Fruit fly (Drosophila melanogaster) S2 (cell line): Measurements from ENCODE around the gene CG43844.

Experiments used
- CG8478 ChIP-seq: fragments of >200 bp; optimal IDR thresholded peaks from 2 replicates; lab custom pipeline; 2018
- CTCF ChIP-seq, 2 experiments: fragments of >200 bp; optimal IDR thresholded peaks; 2 replicates each; lab custom pipeline; 2018

DNA sequence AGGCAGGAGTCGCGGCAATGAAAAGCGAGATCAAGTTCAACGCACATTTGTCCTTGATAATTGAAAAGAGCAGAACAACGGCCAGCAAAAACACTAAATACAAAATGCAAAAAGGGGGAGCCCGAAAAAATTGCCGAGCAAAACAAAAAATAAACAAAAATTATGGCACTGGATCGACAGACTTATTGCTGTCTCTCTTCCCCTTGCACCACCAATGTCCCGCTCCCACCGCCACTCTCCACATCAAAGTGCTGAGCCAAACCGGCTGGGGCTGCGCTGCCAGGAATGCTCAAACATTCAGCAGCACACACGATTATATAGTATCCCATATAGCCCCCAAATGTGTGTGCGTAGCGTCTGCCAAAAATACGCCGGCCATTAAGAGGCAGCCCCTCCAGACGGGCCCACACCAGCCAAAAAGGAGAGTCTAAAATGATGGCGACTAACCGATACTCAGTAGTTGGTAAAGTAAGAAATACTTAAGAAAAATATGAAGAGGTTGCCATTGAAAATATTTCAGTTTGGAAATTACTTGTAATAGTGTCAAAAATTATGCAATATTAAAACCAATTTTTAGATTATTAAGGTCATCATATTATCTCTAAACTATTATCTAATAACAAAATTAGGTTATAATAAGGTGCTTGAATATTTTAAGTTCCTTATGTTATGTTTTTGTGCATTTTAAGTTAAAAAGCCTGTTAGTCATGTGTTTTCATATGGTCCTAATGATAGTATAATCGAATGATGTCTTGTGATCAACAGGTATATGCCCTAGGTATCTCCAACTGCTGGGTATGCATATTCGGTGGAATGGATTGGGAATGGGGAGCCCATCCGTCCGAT is 32.2 kb downstream of the CG43844 start:
- TF ChIP-seq CG8478 (no peak), CTCF (optimal IDR thresholded peaks at IDR 0.05; lab: Kevin White, UChicago) (no peak)
